Worm (Caenorhabditis elegans): ENCODE measurements around the gene K02D10.3.

DNA sequence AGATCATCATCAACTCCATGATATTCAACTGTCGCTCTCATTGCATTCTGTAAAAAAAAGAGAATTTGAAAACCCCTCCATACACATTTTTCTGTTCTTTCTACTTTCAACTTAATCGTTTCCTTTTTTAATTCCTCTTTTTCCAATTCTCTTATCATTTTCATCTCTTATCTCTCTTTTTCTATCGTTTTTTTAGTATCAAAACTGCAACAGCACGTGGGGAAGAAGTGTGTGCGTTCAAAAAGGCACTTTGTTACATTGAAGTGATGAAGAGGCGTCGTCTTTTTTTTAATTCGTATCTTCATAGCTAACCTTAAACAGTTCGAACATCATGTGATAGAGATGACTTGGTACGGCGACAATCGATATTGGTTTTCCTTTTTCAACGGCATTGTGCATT is 32.6 kb downstream of the K02D10.3 start:
- no peak for TF ChIP-seq spr-3 (GFP tag; optimal IDR thresholded peaks at IDR 0.05)
- no peak for TF ChIP-seq lir-3 (tag; optimal IDR thresholded peaks at IDR 0.05)
- no peak for TF ChIP-seq nhr-25 (tag; optimal IDR thresholded peaks at IDR 0.05; ENCODE audit: borderline replicate concordance, insufficient read depth)
- peak; percentile 75 for TF ChIP-seq gei-8 (GFP tag; optimal IDR thresholded peaks at IDR 0.05)
- TF ChIP-seq ztf-11 (tag; optimal IDR thresholded peaks at IDR 0.05): no peak
- TF ChIP-seq lin-13 (GFP tag; optimal IDR thresholded peaks at IDR 0.05): peak; percentile 20
- TF ChIP-seq D1046.2 (GFP tag; IDR thresholded peaks at IDR 0.05): no peak
- TF ChIP-seq daf-12 (tag; optimal IDR thresholded peaks at IDR 0.05): no peak
- no peak for TF ChIP-seq ceh-82 (tag; optimal IDR thresholded peaks at IDR 0.05)
- peak; percentile 31 for TF ChIP-seq nhr-6 (tag; optimal IDR thresholded peaks at IDR 0.05)
- no peak for TF ChIP-seq egl-27 (tag; optimal IDR thresholded peaks at IDR 0.05)
- TF ChIP-seq snpc-1.2 (GFP tag; IDR thresholded peaks at IDR 0.05): no peak

All from whole organism, L4 larva.